Worm (Caenorhabditis elegans): ENCODE measurements around the gene acs-10.
"Not testable (repeated sequence)": the region's sequence is repeated elsewhere in the genome, so short reads cannot be mapped to it uniquely, and the experiment has no call there.

The acs-10 gene

ce11 chrV:14126341-14126924 is 19.9 kb upstream of the acs-10 start:
- TF ChIP-seq ama-1 (optimal IDR thresholded peaks at IDR 0.05) (no peak), flt-1 (GFP tag; IDR thresholded peaks at IDR 0.05) (no peak), B0310.2 (tag; optimal IDR thresholded peaks at IDR 0.05) (no peak), ceh-13 (GFP tag; optimal IDR thresholded peaks at IDR 0.05) (no peak), ets-7 (tag; optimal IDR thresholded peaks at IDR 0.05) (no peak), tra-4 (tag; optimal IDR thresholded peaks at IDR 0.05) (no peak), aly-1 (tag; optimal IDR thresholded peaks at IDR 0.05) (no peak), ceh-36 (tag; optimal IDR thresholded peaks at IDR 0.05) (no peak), tbx-11 (GFP tag; IDR thresholded peaks at IDR 0.05) (no peak), tbx-37 (GFP tag; conservative IDR thresholded peaks at IDR 0.05) (no peak), sea-1 (GFP tag; conservative IDR thresholded peaks at IDR 0.05) (no peak), hmbx-1 (tag; optimal IDR thresholded peaks at IDR 0.05) (no peak), pes-1 (GFP tag; IDR thresholded peaks at IDR 0.05) (no peak), scrt-1 (GFP tag; IDR thresholded peaks at IDR 0.05) (no peak), hnd-1 (tag; optimal IDR thresholded peaks at IDR 0.05) (no peak)

ce11 chrV:14127834-14128233 is 18.5 kb upstream of the acs-10 start:
- no peak for TF ChIP-seq F13C5.2 (tag; optimal IDR thresholded peaks at IDR 0.05)
- no peak for TF ChIP-seq ets-7 (tag; optimal IDR thresholded peaks at IDR 0.05)
- no peak for TF ChIP-seq scrt-1 (GFP tag; IDR thresholded peaks at IDR 0.05)
- no peak for TF ChIP-seq hmg-4 (GFP tag; optimal IDR thresholded peaks at IDR 0.05)
- TF ChIP-seq B0310.2 (tag; optimal IDR thresholded peaks at IDR 0.05), result no peak
- TF ChIP-seq tbx-11 (GFP tag; IDR thresholded peaks at IDR 0.05), result no peak
- no peak for TF ChIP-seq ama-1 (optimal IDR thresholded peaks at IDR 0.05)
- no peak for TF ChIP-seq ceh-36 (tag; optimal IDR thresholded peaks at IDR 0.05)
- TF ChIP-seq hnd-1 (tag; optimal IDR thresholded peaks at IDR 0.05), result no peak
- TF ChIP-seq tra-4 (tag; optimal IDR thresholded peaks at IDR 0.05), result no peak

- no peak for TF ChIP-seq hmbx-1 (tag; optimal IDR thresholded peaks at IDR 0.05)
Measured at ce11 chrV:14128858-14129257, 17.4 kb upstream of the acs-10 start.

ce11 chrV:14130226-14130625 is 16.1 kb upstream of the acs-10 start:
- TF ChIP-seq hnd-1 (tag; optimal IDR thresholded peaks at IDR 0.05) (no peak), ceh-36 (tag; optimal IDR thresholded peaks at IDR 0.05) (no peak), tbx-37 (GFP tag; conservative IDR thresholded peaks at IDR 0.05) (no peak), tra-4 (tag; optimal IDR thresholded peaks at IDR 0.05) (no peak), scrt-1 (GFP tag; IDR thresholded peaks at IDR 0.05) (no peak), F13C5.2 (tag; optimal IDR thresholded peaks at IDR 0.05) (no peak), ets-7 (tag; optimal IDR thresholded peaks at IDR 0.05) (no peak), ceh-13 (GFP tag; optimal IDR thresholded peaks at IDR 0.05) (no peak), sea-1 (GFP tag; conservative IDR thresholded peaks at IDR 0.05) (no peak), B0310.2 (tag; optimal IDR thresholded peaks at IDR 0.05) (no peak), aly-1 (tag; optimal IDR thresholded peaks at IDR 0.05) (no peak), pes-1 (GFP tag; IDR thresholded peaks at IDR 0.05) (no peak), hmg-4 (GFP tag; optimal IDR thresholded peaks at IDR 0.05) (no peak), hmbx-1 (tag; optimal IDR thresholded peaks at IDR 0.05) (no peak)

ce11 chrV:14133002-14133763 is 13.1 kb upstream of the acs-10 start:
- TF ChIP-seq flt-1 (GFP tag; IDR thresholded peaks at IDR 0.05), result no peak

ce11 chrV:14134757-14135441 is 11.4 kb upstream of the acs-10 start:
- no peak for TF ChIP-seq flt-1 (GFP tag; IDR thresholded peaks at IDR 0.05)
- no peak for TF ChIP-seq hmg-4 (GFP tag; optimal IDR thresholded peaks at IDR 0.05)
- TF ChIP-seq ama-1 (optimal IDR thresholded peaks at IDR 0.05), result no peak
- no peak for TF ChIP-seq aly-1 (tag; optimal IDR thresholded peaks at IDR 0.05)
- no peak for TF ChIP-seq ets-7 (tag; optimal IDR thresholded peaks at IDR 0.05)
- TF ChIP-seq ceh-36 (tag; optimal IDR thresholded peaks at IDR 0.05), result no peak
- TF ChIP-seq tbx-37 (GFP tag; conservative IDR thresholded peaks at IDR 0.05), result no peak
- no peak for TF ChIP-seq scrt-1 (GFP tag; IDR thresholded peaks at IDR 0.05)
- TF ChIP-seq tra-4 (tag; optimal IDR thresholded peaks at IDR 0.05), result no peak
- TF ChIP-seq hnd-1 (tag; optimal IDR thresholded peaks at IDR 0.05), result no peak
- TF ChIP-seq pes-1 (GFP tag; IDR thresholded peaks at IDR 0.05), result no peak
- TF ChIP-seq sea-1 (GFP tag; conservative IDR thresholded peaks at IDR 0.05), result no peak
- no peak for TF ChIP-seq F13C5.2 (tag; optimal IDR thresholded peaks at IDR 0.05)
- no peak for TF ChIP-seq tbx-11 (GFP tag; IDR thresholded peaks at IDR 0.05)
- TF ChIP-seq ceh-13 (GFP tag; optimal IDR thresholded peaks at IDR 0.05), result no peak
- no peak for TF ChIP-seq B0310.2 (tag; optimal IDR thresholded peaks at IDR 0.05)

- TF ChIP-seq ceh-13 (GFP tag; optimal IDR thresholded peaks at IDR 0.05) (no peak), ceh-36 (tag; optimal IDR thresholded peaks at IDR 0.05) (peak; percentile 42), sea-1 (GFP tag; conservative IDR thresholded peaks at IDR 0.05) (no peak), hmg-4 (GFP tag; optimal IDR thresholded peaks at IDR 0.05) (peak; percentile 26)
Measured at ce11 chrV:14136152-14136551, 10.1 kb upstream of the acs-10 start.

- not testable (repeated sequence) for TF ChIP-seq hmg-4 (GFP tag; optimal IDR thresholded peaks at IDR 0.05); scrt-1 (GFP tag; IDR thresholded peaks at IDR 0.05); ama-1 (optimal IDR thresholded peaks at IDR 0.05)
Measured at ce11 chrV:14137766-14138165, 8.5 kb upstream of the acs-10 start, which contains the start of gene AH10.4. Gene AH10.4, minus strand, starts transcription at chrV:14137866.
